Worm (Caenorhabditis elegans) whole organism, midembryonic: Measurements from ENCODE around the gene cpt-1.

Experiments used
- T22C8.4 ChIP-seq: fragments of 200-800 bp; sonication (Bioruptor generic); IDR thresholded peaks from 2 replicates; pipeline ENCODE4 v1.3.6; 2022; ENCODE audit warnings: missing genetic modification characterization, missing compliant biosample characterization
- cog-1 ChIP-seq: sonication (generic microtip); optimal IDR thresholded peaks from 2 replicates; lab custom pipeline; 2016; ENCODE audit warnings: missing genetic modification characterization, missing compliant biosample characterization
- flt-1 ChIP-seq: fragments of 200-800 bp; sonication (Bioruptor generic); IDR thresholded peaks from 2 replicates; pipeline ENCODE4 v1.3.6; 2022; ENCODE audit warnings: missing genetic modification characterization, missing compliant biosample characterization
- klf-2 ChIP-seq: fragments of 200-800 bp; sonication (Bioruptor generic); conservative IDR thresholded peaks from 2 replicates; pipeline ENCODE4 v1.3.6; 2022; ENCODE audit warnings: missing genetic modification reagents, missing genetic modification characterization, missing compliant biosample characterization
- med-1 ChIP-seq: sonication (generic microtip); optimal IDR thresholded peaks from 2 replicates; lab custom pipeline; 2017; ENCODE audit warnings: missing genetic modification characterization, mild to moderate bottlenecking, missing compliant biosample characterization, antibody characterized with exemption, missing genetic modification reagents; ENCODE audit not compliant: insufficient read depth
- ref-1 ChIP-seq: fragments of 200-800 bp; sonication (Bioruptor generic); conservative IDR thresholded peaks from 2 replicates; pipeline ENCODE4 v1.3.6; 2022; ENCODE audit warnings: missing genetic modification reagents, missing genetic modification characterization, missing compliant biosample characterization
- tab-1 ChIP-seq: fragments of 200-800 bp; sonication (Bioruptor generic); IDR thresholded peaks from 2 replicates; pipeline ENCODE4 v1.3.6; 2022; ENCODE audit warnings: missing genetic modification characterization, missing compliant biosample characterization
- ztf-23 ChIP-seq: fragments of 200-800 bp; sonication (Bioruptor generic); IDR thresholded peaks from 2 replicates; pipeline ENCODE4 v1.3.6; 2022; ENCODE audit warnings: missing genetic modification reagents, missing genetic modification characterization, missing compliant biosample characterization
- ztf-29 ChIP-seq: fragments of 200-800 bp; sonication (Bioruptor generic); IDR thresholded peaks from 2 replicates; pipeline ENCODE4 v1.3.6; 2022; ENCODE audit warnings: missing genetic modification reagents, missing genetic modification characterization, missing compliant biosample characterization

The cpt-1 gene

ce11 chrII:12796040-12796502, at the start of gene cpt-1:
Gene cpt-1, minus strand, starts transcription at chrII:12796452.
- TF ChIP-seq ztf-29 (GFP tag; lab: Robert Waterston, UW) (no peak), klf-2 (GFP tag; lab: Robert Waterston, UW) (no peak), flt-1 (GFP tag; lab: Robert Waterston, UW) (no peak), ref-1 (GFP tag; lab: Robert Waterston, UW) (no peak), med-1 (GFP tag; lab: Kevin White, UChicago) (no peak), cog-1 (tag; lab: Kevin White, UChicago) (no peak), T22C8.4 (GFP tag; lab: Robert Waterston, UW) (no peak), ztf-23 (GFP tag; lab: Robert Waterston, UW) (no peak), tab-1 (GFP tag; lab: Robert Waterston, UW) (no peak)

ce11 chrII:12840057-12840456, 43.8 kb upstream of the cpt-1 start, which contains the start of gene lgc-35:
Gene lgc-35, minus strand, starts transcription at chrII:12840157.
- no peak for TF ChIP-seq cog-1 (tag; lab: Kevin White, UChicago)
- no peak for TF ChIP-seq flt-1 (GFP tag; lab: Robert Waterston, UW)
- TF ChIP-seq med-1 (GFP tag; lab: Kevin White, UChicago): no peak
- TF ChIP-seq ref-1 (GFP tag; lab: Robert Waterston, UW): no peak
- no peak for TF ChIP-seq klf-2 (GFP tag; lab: Robert Waterston, UW)
- no peak for TF ChIP-seq tab-1 (GFP tag; lab: Robert Waterston, UW)
- no peak for TF ChIP-seq ztf-23 (GFP tag; lab: Robert Waterston, UW)
- TF ChIP-seq T22C8.4 (GFP tag; lab: Robert Waterston, UW): no peak
- no peak for TF ChIP-seq ztf-29 (GFP tag; lab: Robert Waterston, UW)

- TF ChIP-seq tab-1 (GFP tag; lab: Robert Waterston, UW) (no peak), flt-1 (GFP tag; lab: Robert Waterston, UW) (no peak), T22C8.4 (GFP tag; lab: Robert Waterston, UW) (no peak), med-1 (GFP tag; lab: Kevin White, UChicago) (no peak), klf-2 (GFP tag; lab: Robert Waterston, UW) (no peak), ztf-29 (GFP tag; lab: Robert Waterston, UW) (no peak)
Observed at ce11 chrII:12830347-12830746, 34.1 kb upstream of the cpt-1 start, which contains the start of gene bcmo-1. Gene bcmo-1, plus strand, starts transcription at chrII:12830676.

DNA sequence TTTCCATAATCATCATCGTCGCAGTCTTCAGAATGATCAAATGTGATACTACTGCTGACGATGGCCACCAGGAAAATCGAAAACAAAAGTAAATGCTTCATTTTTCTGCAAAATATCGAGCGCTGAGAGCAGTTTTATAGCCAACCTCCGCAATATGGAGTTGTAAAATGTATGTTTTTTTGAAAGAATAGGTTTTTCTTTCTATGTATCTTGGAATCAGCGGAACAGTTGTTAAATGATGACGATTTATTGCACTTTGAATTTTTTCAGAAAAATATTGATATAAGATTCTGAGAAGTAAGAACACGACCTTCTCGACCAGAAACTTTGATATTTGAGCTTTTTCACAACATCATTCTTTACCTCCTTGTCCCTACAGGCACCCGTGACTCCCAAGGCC, 32.6 kb upstream of the cpt-1 start, which contains the start of gene Y46G5A.23:
Y46G5A.23 (minus strand) TSS at position 101 of the 400 bp plus-strand sequence.
- no peak for TF ChIP-seq cog-1 (tag; lab: Kevin White, UChicago)
- TF ChIP-seq ztf-23 (GFP tag; lab: Robert Waterston, UW): no peak
- no peak for TF ChIP-seq ref-1 (GFP tag; lab: Robert Waterston, UW)
- no peak for TF ChIP-seq ztf-29 (GFP tag; lab: Robert Waterston, UW)
- no peak for TF ChIP-seq flt-1 (GFP tag; lab: Robert Waterston, UW)

DNA sequence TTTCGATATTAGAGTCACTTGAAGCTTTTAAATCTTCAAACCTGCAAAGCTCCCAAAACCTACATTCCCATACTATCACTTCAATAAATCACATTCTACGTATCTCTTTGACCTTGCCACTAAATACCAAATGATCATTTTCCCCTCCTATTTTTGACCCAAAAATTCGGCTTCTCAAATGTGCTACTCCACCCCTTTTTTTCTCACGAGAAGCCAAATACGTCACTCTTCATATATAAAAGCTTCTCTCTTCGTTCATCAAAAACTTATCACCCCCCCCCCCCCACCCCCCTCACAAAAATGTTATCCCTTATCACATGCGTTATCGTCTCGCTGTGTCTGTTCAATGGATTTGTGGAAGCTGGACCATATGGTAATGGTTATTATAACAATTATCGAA, 30.5 kb upstream of the cpt-1 start, which contains the start of gene Y46G5A.38:
Y46G5A.38 (plus strand) TSS at position 301 of the 400 bp plus-strand sequence.
- TF ChIP-seq med-1 (GFP tag; lab: Kevin White, UChicago): no peak
- TF ChIP-seq klf-2 (GFP tag; lab: Robert Waterston, UW): no peak
- TF ChIP-seq ref-1 (GFP tag; lab: Robert Waterston, UW): no peak

- no peak for TF ChIP-seq med-1 (GFP tag; lab: Kevin White, UChicago)
- peak; percentile 42; the same call in 1 of the 2 replicates for TF ChIP-seq ztf-29 (GFP tag; lab: Robert Waterston, UW)
Observed at ce11 chrII:12824463-12824862, 28.2 kb upstream of the cpt-1 start.

DNA sequence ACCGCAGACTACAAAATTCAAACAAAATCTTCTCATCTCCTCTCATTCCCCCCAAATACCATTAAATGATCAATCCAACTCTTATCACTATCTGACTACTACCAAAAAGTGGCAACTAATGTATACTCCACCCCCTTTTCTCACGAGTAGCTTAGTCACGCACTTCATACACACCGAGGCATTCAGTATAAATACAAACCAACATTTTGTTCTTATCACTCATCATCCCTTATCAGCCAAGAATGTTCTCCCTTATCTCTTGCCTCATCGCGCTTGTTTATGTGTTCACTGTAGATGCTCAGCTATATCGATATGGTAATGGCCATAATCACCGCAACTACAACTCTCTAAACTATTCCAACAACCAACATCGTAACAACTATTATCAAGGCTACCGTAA, 27.2 kb upstream of the cpt-1 start, which contains the start of gene Y46G5A.36:
Y46G5A.36 (plus strand) TSS at position 243 of the 400 bp plus-strand sequence.
- no peak for TF ChIP-seq T22C8.4 (GFP tag; lab: Robert Waterston, UW)
- no peak for TF ChIP-seq ztf-23 (GFP tag; lab: Robert Waterston, UW)
- no peak for TF ChIP-seq ztf-29 (GFP tag; lab: Robert Waterston, UW)
- no peak for TF ChIP-seq klf-2 (GFP tag; lab: Robert Waterston, UW)
- TF ChIP-seq flt-1 (GFP tag; lab: Robert Waterston, UW): no peak
- no peak for TF ChIP-seq ref-1 (GFP tag; lab: Robert Waterston, UW)
- TF ChIP-seq med-1 (GFP tag; lab: Kevin White, UChicago): no peak

- TF ChIP-seq klf-2 (GFP tag; lab: Robert Waterston, UW) (no peak), cog-1 (tag; lab: Kevin White, UChicago) (no peak), T22C8.4 (GFP tag; lab: Robert Waterston, UW) (no peak), flt-1 (GFP tag; lab: Robert Waterston, UW) (no peak), tab-1 (GFP tag; lab: Robert Waterston, UW) (no peak), ztf-29 (GFP tag; lab: Robert Waterston, UW) (no peak)
Observed at ce11 chrII:12819979-12820378, 23.7 kb upstream of the cpt-1 start.

- TF ChIP-seq ztf-29 (GFP tag; lab: Robert Waterston, UW): no peak
- TF ChIP-seq flt-1 (GFP tag; lab: Robert Waterston, UW): no peak
- no peak for TF ChIP-seq ztf-23 (GFP tag; lab: Robert Waterston, UW)
- no peak for TF ChIP-seq klf-2 (GFP tag; lab: Robert Waterston, UW)
- TF ChIP-seq ref-1 (GFP tag; lab: Robert Waterston, UW): no peak
- TF ChIP-seq tab-1 (GFP tag; lab: Robert Waterston, UW): no peak
- no peak for TF ChIP-seq med-1 (GFP tag; lab: Kevin White, UChicago)
Observed at ce11 chrII:12818488-12818887, 22.2 kb upstream of the cpt-1 start, which contains the start of gene Y46G5A.22. Gene Y46G5A.22, minus strand, starts transcription at chrII:12818588.
